Fruit fly (Drosophila melanogaster): ENCODE results near the gene Rbf.

Rbf gene

DNA sequence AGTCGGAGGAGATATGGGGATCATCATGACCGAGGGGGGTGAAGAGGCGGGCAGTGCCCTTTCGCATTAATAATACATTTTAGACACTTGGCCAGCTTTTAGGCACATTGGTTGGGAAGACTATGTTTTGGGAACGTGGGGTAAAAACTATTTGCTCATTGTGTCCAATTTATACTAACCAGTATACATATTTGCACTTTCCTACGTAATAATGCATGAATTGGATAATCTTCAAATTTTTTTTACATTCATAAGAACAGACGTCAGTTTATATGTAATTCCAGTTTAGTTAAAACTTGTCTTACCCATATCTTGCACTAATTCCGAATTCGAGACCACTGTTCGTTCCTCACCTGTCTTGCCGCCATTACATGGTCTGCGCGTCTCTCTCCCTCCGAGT is 21.9 kb downstream of the Rbf start:
- TF ChIP-seq dsf (GFP tag; optimal IDR thresholded peaks at IDR 0.05; ENCODE audit: borderline replicate concordance) (no peak), h (GFP tag; optimal IDR thresholded peaks at IDR 0.05) (peak; percentile 64), Mio (GFP tag; optimal IDR thresholded peaks at IDR 0.05) (no peak), foxo (GFP tag; optimal IDR thresholded peaks at IDR 0.05) (peak in 1 of 2 experiments; percentile 75), sv (GFP tag; optimal IDR thresholded peaks at IDR 0.05) (no peak), dmrt93B (GFP tag; optimal IDR thresholded peaks at IDR 0.05) (peak; percentile 11), OdsH (GFP tag; optimal IDR thresholded peaks at IDR 0.05) (peak; percentile 53), N (GFP tag; optimal IDR thresholded peaks at IDR 0.05) (no peak), ey (GFP tag; optimal IDR thresholded peaks at IDR 0.05) (peak; percentile 61), br (GFP tag; optimal IDR thresholded peaks at IDR 0.05) (peak; percentile 12), Hr78 (GFP tag; optimal IDR thresholded peaks at IDR 0.05) (no peak), rgr (GFP tag; optimal IDR thresholded peaks at IDR 0.05) (peak; percentile 44), psq (GFP tag; optimal IDR thresholded peaks at IDR 0.05) (peak; percentile 70), Sp1 (GFP tag; optimal IDR thresholded peaks at IDR 0.05) (peak; percentile 53), Hnf4 (GFP tag; optimal IDR thresholded peaks at IDR 0.05) (peak; percentile 11), CG32264 (GFP tag; optimal IDR thresholded peaks at IDR 0.05) (no peak), Dfd (GFP tag; optimal IDR thresholded peaks at IDR 0.05) (no peak), CrebA (GFP tag; optimal IDR thresholded peaks at IDR 0.05; ENCODE audit: borderline replicate concordance) (no peak), dl (GFP tag; optimal IDR thresholded peaks at IDR 0.05; ENCODE audit: insufficient read depth in 1 of 2, partially characterized antibody in 2 of 2) (no peak), CG9705 (GFP tag; optimal IDR thresholded peaks at IDR 0.05) (no peak), lola (GFP tag; optimal IDR thresholded peaks at IDR 0.05) (no peak), Dif (GFP tag; optimal IDR thresholded peaks at IDR 0.05; ENCODE audit: partially characterized antibody) (no peak), woc (GFP tag; optimal IDR thresholded peaks at IDR 0.05) (peak; percentile 83), HLH106 (tag; optimal IDR thresholded peaks at IDR 0.05) (peak; percentile 58), fru (GFP tag; optimal IDR thresholded peaks at IDR 0.05) (peak; percentile 82)

DNA sequence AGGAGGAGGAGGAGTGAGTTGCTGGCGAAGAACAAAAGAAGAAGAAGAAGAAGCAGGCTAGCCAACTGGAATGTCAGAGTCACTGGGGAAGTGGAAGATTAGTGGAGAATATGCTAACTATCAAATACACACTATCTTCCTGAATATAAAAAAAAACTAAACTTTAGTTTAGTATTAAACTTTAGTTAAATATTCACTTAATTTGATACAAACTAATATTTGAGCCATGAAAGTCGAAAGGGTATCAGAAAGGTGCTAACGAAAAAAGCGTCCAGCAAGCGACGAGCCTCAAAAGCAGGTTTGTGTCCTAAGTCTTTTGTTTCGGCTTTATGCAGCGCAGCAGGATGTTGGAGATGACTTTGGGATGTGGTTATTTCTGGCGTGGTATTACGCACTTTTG is 26.1 kb downstream of the Rbf start:
- TF ChIP-seq h (GFP tag; optimal IDR thresholded peaks at IDR 0.05): peak; percentile 87
- peak; percentile 59 for TF ChIP-seq Hnf4 (GFP tag; optimal IDR thresholded peaks at IDR 0.05)
- TF ChIP-seq rgr (GFP tag; optimal IDR thresholded peaks at IDR 0.05): peak; percentile 79
- no peak for TF ChIP-seq Myc (optimal IDR thresholded peaks at IDR 0.05)
- peak; percentile 38 for TF ChIP-seq CG32264 (GFP tag; optimal IDR thresholded peaks at IDR 0.05)
- no peak for TF ChIP-seq CrebA (GFP tag; optimal IDR thresholded peaks at IDR 0.05; ENCODE audit: borderline replicate concordance)
- TF ChIP-seq CG9705 (GFP tag; optimal IDR thresholded peaks at IDR 0.05): peak; percentile 26
- no peak for TF ChIP-seq usp (GFP tag; optimal IDR thresholded peaks at IDR 0.05)
- TF ChIP-seq Sp1 (GFP tag; optimal IDR thresholded peaks at IDR 0.05): peak; percentile 83
- TF ChIP-seq dmrt93B (GFP tag; optimal IDR thresholded peaks at IDR 0.05): peak; percentile 54
- TF ChIP-seq sage (GFP tag; optimal IDR thresholded peaks at IDR 0.05): peak; percentile 62
- TF ChIP-seq Abd-B (GFP tag; optimal IDR thresholded peaks at IDR 0.05): no peak
- no peak for TF ChIP-seq Dfd (GFP tag; optimal IDR thresholded peaks at IDR 0.05)
- peak; percentile 70 for TF ChIP-seq br (GFP tag; optimal IDR thresholded peaks at IDR 0.05)
- no peak for TF ChIP-seq jim (GFP tag; optimal IDR thresholded peaks at IDR 0.05)
- TF ChIP-seq Rel (GFP tag; optimal IDR thresholded peaks at IDR 0.05): peak; percentile 12
- TF ChIP-seq Rel (tag; optimal IDR thresholded peaks at IDR 0.05): no peak
- no peak for TF ChIP-seq Dif (GFP tag; optimal IDR thresholded peaks at IDR 0.05; ENCODE audit: partially characterized antibody)
- TF ChIP-seq OdsH (GFP tag; optimal IDR thresholded peaks at IDR 0.05): peak; percentile 79
- peak; percentile 50 for TF ChIP-seq brk (GFP tag; optimal IDR thresholded peaks at IDR 0.05)
- TF ChIP-seq Hr78 (GFP tag; optimal IDR thresholded peaks at IDR 0.05): no peak
- TF ChIP-seq dl (GFP tag; optimal IDR thresholded peaks at IDR 0.05; ENCODE audit: insufficient read depth in 1 of 2, partially characterized antibody in 2 of 2): no peak
- no peak for TF ChIP-seq lola (GFP tag; optimal IDR thresholded peaks at IDR 0.05)
- TF ChIP-seq HLH106 (tag; optimal IDR thresholded peaks at IDR 0.05): peak; percentile 77
- TF ChIP-seq Hr83 (GFP tag; optimal IDR thresholded peaks at IDR 0.05; ENCODE audit: poor library complexity, severe bottlenecking): no peak
- TF ChIP-seq pan (optimal IDR thresholded peaks at IDR 0.05): no peak
- TF ChIP-seq psq (GFP tag; optimal IDR thresholded peaks at IDR 0.05): peak; percentile 74
- no peak for TF ChIP-seq Vsx2 (GFP tag; optimal IDR thresholded peaks at IDR 0.05; ENCODE audit: partially characterized antibody)
- no peak for TF ChIP-seq N (GFP tag; optimal IDR thresholded peaks at IDR 0.05)
- peak; percentile 86 for TF ChIP-seq woc (GFP tag; optimal IDR thresholded peaks at IDR 0.05)
- peak; percentile 3 for TF ChIP-seq tai (GFP tag; optimal IDR thresholded peaks at IDR 0.05)
- no peak for TF ChIP-seq Mio (GFP tag; optimal IDR thresholded peaks at IDR 0.05)
- no peak for TF ChIP-seq sv (GFP tag; optimal IDR thresholded peaks at IDR 0.05)
- TF ChIP-seq GATAd (GFP tag; optimal IDR thresholded peaks at IDR 0.05): no peak
- peak; percentile 83 for TF ChIP-seq fru (GFP tag; optimal IDR thresholded peaks at IDR 0.05)
- TF ChIP-seq foxo (GFP tag; optimal IDR thresholded peaks at IDR 0.05): peak in 1 of 2 experiments; percentile 81
- peak; percentile 40 for TF ChIP-seq Jra (GFP tag; optimal IDR thresholded peaks at IDR 0.05)
- TF ChIP-seq ey (GFP tag; optimal IDR thresholded peaks at IDR 0.05): peak; percentile 74
